Worm (Caenorhabditis elegans) whole organism, L1 larva: ENCODE results near the gene srd-74.

Experiments
- efl-1 ChIP-seq, 4 experiments: fragments of 150-350 bp; optimal IDR thresholded peaks in 3 of 4; peaks in 1 of 4; 1 replicate in 1 of 4; 2 replicates in 3 of 4; lab custom pipeline; 2014; ENCODE audit warnings: missing biosample characterization in 2 of 4, missing genetic modification characterization in 2 of 4, missing genetic modification reagents in 2 of 4
- lsy-2 ChIP-seq, 2 experiments: fragments of 150-350 bp; optimal IDR thresholded peaks; 2 replicates each; lab custom pipeline; 2014; ENCODE audit warnings: missing biosample characterization in 2 of 2, missing genetic modification characterization in 2 of 2
- mab-9 ChIP-seq: fragments of 200-800 bp; sonication (Bioruptor generic); IDR thresholded peaks from 2 replicates; pipeline ENCODE4 v1.3.6; 2022; ENCODE audit warnings: missing genetic modification reagents, missing genetic modification characterization, missing compliant biosample characterization
- mep-1 ChIP-seq: fragments of 150-350 bp; optimal IDR thresholded peaks from 2 replicates; lab custom pipeline; 2014; ENCODE audit warnings: missing biosample characterization, missing genetic modification characterization
- nhr-12 ChIP-seq: sonication (generic microtip); optimal IDR thresholded peaks from 2 replicates; lab custom pipeline; 2017; ENCODE audit warnings: missing biosample characterization, missing genetic modification characterization
- nhr-85 ChIP-seq: sonication (generic microtip); peaks from one replicate; lab custom pipeline; 2016; ENCODE audit warnings: missing genetic modification characterization, inconsistent platforms, missing compliant biosample characterization
- unc-130 ChIP-seq: fragments of 150-350 bp; optimal IDR thresholded peaks from 2 replicates; lab custom pipeline; 2017; ENCODE audit warnings: missing biosample characterization, missing genetic modification characterization, inconsistent platforms
- unc-62 ChIP-seq: fragments of 150-350 bp; optimal IDR thresholded peaks from 2 replicates; lab custom pipeline; 2014; ENCODE audit warnings: missing biosample characterization, missing genetic modification reagents, missing genetic modification characterization
- unc-98 ChIP-seq: fragments of 200-800 bp; sonication (Bioruptor generic); IDR thresholded peaks from 2 replicates; pipeline ENCODE4 v1.3.6; 2022; ENCODE audit warnings: missing genetic modification characterization, missing compliant biosample characterization

srd-74 gene

DNA sequence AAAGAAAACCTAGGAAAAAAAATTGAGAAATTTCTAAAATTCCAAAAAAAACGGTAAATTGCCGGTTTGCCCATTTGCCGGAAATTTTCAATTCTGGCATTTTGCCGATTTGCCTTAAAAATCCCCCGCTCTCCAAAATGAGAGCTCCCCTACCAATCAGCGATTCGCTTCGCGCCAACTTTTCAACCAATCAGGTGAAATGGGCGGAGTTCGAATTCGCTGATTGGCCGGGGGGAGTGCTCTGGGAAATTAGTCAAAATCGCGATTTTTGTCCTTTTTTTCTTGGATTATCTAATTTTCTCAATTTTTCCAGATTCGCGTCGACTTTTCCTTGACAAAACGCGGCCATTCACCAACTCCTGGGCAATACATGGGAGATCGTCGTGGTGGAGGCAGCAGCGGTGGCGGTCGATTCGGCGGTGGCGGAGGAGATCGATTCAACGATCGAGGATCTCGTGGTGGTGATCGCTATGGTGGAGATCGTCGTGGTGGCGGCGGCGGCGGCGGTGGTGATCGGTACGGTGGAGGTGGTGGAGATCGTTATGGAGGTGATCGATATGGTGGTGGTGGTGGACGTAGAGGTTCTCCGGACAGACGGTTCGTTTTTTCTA lies 47.8 kb downstream of the srd-74 start:
- TF ChIP-seq nhr-85 (tag; lab: Kevin White, UChicago) = peak; percentile 14
- TF ChIP-seq nhr-12 (tag; lab: Kevin White, UChicago) = no peak
- no peak for TF ChIP-seq efl-1 (optimal IDR thresholded peaks at IDR 0.05; lab: Kevin White, UChicago)
- peak in 1 of 2 experiments; percentile 27 for TF ChIP-seq efl-1 (GFP tag; optimal IDR thresholded peaks at IDR 0.05 in 1 of 2; lab: Kevin White, UChicago)

DNA sequence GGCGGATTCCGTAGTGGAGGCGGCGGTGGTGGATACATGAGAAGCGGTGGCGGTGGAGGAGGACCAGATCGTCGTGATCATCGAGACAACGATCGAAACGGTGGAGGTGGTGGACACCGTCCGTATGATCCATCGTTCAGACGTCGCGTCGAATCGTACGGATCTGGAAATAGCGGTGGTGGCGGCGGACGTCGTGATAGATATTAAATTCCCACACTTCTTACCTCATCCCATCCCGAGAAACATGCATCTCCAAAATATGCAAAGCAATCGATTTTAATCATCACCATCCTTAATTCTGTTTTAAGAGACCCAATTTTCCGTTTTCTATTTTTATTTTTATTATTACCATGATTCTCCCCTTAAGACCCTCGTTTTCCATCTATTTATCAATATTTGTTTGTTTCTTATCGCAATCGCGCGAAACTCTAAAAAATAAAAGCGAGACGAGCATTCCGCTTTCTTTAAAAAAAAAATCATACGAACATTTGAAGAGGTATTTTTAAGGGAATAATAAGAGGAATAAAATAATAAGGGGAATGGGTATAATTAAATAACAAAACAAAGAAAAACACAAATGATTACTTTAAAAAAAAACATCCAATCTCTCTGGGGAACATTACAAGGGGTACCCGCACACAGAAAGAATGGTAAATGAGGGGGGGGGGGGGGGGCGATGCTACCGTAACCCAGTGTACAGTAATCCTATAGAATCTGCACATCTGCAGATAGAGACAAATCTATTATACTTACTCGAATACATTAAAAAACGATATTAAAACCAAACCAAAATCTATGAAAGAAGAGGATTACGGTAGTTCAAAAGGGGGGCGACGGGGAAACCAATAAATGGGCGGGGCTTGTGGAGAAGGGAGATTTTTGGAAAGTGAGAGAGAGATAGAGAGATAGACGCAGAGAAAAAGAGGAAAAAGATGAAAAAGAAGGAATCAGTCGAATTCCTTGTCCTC lies 48.9 kb downstream of the srd-74 start:
- TF ChIP-seq mab-9 (GFP tag; lab: Robert Waterston, UW) (peak; percentile 34; the same call in 1 of the 2 replicates), mep-1 (tag; lab: Kevin White, UChicago) (no peak), lsy-2 (tag; optimal IDR thresholded peaks at IDR 0.05; lab: Kevin White, UChicago) (peak in 1 of 2 experiments; percentile 6), efl-1 (optimal IDR thresholded peaks at IDR 0.05; lab: Kevin White, UChicago) (no peak), efl-1 (GFP tag; optimal IDR thresholded peaks at IDR 0.05 in 1 of 2; lab: Kevin White, UChicago) (peak in 1 of 2 experiments; percentile 38), unc-98 (GFP tag; lab: Robert Waterston, UW) (0 out of 2 replicates have a peak, but pooled peaks have one; percentile 9)

DNA sequence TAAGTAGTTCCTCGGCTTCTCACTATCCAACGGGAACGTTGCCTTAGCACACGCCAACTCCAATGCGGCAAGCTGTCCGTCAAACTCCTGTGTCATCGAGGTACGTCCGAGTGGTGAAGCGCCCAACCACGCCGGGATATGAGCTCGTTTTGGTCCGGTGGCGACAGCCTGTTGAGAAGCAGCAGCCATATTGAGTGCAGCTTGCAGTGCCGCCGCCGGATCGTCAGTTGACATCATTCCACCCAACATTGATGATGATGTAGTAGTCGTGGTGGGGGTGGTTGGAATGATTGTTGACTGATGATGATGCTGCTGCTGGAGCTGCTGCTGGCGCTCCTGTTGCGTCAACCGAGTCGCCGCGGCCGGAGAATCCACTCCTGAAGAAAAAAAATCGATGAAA lies 51.5 kb downstream of the srd-74 start:
- no peak for TF ChIP-seq unc-62
- no peak for TF ChIP-seq efl-1 (optimal IDR thresholded peaks at IDR 0.05; lab: Kevin White, UChicago)
- peak in 1 of 2 experiments; percentile 31 for TF ChIP-seq efl-1 (GFP tag; optimal IDR thresholded peaks at IDR 0.05 in 1 of 2; lab: Kevin White, UChicago)
- no peak for TF ChIP-seq unc-130 (tag; lab: Kevin White, UChicago)
